In the genomic region with DNA sequence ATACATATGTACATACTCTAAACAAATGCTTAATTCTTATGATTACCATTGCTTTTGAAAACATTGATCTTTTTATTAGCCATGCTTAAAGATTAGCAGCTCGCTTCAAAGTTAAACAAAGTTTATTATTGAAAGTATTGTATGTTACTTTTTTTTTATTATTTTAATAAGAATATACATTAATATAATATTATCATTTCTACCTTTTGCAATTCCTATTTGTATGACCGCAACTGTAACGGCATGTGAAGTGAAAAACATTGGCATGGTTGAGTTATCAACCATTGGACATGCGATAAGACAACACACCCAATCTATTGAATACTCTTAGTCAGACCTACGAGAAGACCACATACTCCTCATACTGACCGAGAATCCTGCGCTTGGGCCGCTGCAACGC, we compare ENCODE assay signal across 4 fruit fly cellular contexts.
A peak's percentile ranks its signal among the peaks of the same experiment; 100 is the strongest.
TF ChIP-seq lines count a peak whose summit lies in the region.

No protein-coding gene starts in this region.

- TF ChIP-seq CTCF in whole organism, embryonic (GFP tag; optimal IDR thresholded peaks at IDR 0.05; lab: Kevin White, UChicago), result no peak

TF ChIP-seq in whole organism, adult, 20 proteins besides CTCF, POLR2A, EP300 and RAD21:
- no peak for TF ChIP-seq kay (GFP tag; lab: Kevin White, UChicago; ENCODE audit: borderline replicate concordance)
- peak; percentile 12 for TF ChIP-seq CG7101 (tag; optimal IDR thresholded peaks at IDR 0.05; lab: Kevin White, UChicago)
TF ChIP-seq in whole organism, adult: peak in this region for 1.

TF ChIP-seq in whole organism, embryonic, 481 proteins besides CTCF, POLR2A, EP300 and RAD21 (continues in another document):
- no peak for TF ChIP-seq zf30C (GFP tag; optimal IDR thresholded peaks at IDR 0.05; lab: Kevin White, UChicago)
- TF ChIP-seq inv (GFP tag; IDR thresholded peaks at IDR 0.05; lab: Robert Waterston, UW; ENCODE audit: partially characterized antibody), result no peak
- no peak for TF ChIP-seq CG10366 (GFP tag; IDR thresholded peaks at IDR 0.05; lab: Robert Waterston, UW)
- no peak for TF ChIP-seq CG10959 (GFP tag; IDR thresholded peaks at IDR 0.05; lab: Robert Waterston, UW)
- no peak for TF ChIP-seq CG10979 (tag; optimal IDR thresholded peaks at IDR 0.05; lab: Kevin White, UChicago)
- TF ChIP-seq pfk (GFP tag; optimal IDR thresholded peaks at IDR 0.05; lab: Kevin White, UChicago), result no peak
- peak; percentile 19 for TF ChIP-seq dmrt99B (tag; optimal IDR thresholded peaks at IDR 0.05; lab: Kevin White, UChicago)
- TF ChIP-seq Dfd (GFP tag; optimal IDR thresholded peaks at IDR 0.05; lab: Kevin White, UChicago), result no peak
- no peak for TF ChIP-seq crp (GFP tag; optimal IDR thresholded peaks at IDR 0.05; lab: Kevin White, UChicago)
- no peak for TF ChIP-seq CG15011 (GFP tag; optimal IDR thresholded peaks at IDR 0.05; lab: Kevin White, UChicago)
- TF ChIP-seq Bgb (GFP tag; IDR thresholded peaks at IDR 0.05; lab: Robert Waterston, UW; ENCODE audit: partially characterized antibody), result no peak
- no peak for TF ChIP-seq odd (GFP tag; optimal IDR thresholded peaks at IDR 0.05; lab: Kevin White, UChicago)
- no peak for TF ChIP-seq CG8281 (tag; optimal IDR thresholded peaks at IDR 0.05; lab: Kevin White, UChicago)
- TF ChIP-seq CG1792 (GFP tag; optimal IDR thresholded peaks at IDR 0.05; lab: Kevin White, UChicago), result no peak
- TF ChIP-seq CG18476 (GFP tag; optimal IDR thresholded peaks at IDR 0.05; lab: Kevin White, UChicago), result no peak
- no peak for TF ChIP-seq CG43689 (GFP tag; IDR thresholded peaks at IDR 0.05; lab: Robert Waterston, UW)
- TF ChIP-seq Oaz (GFP tag; IDR thresholded peaks at IDR 0.05; lab: Robert Waterston, UW), result no peak
- no peak for TF ChIP-seq CG3726 (GFP tag; IDR thresholded peaks at IDR 0.05; lab: Robert Waterston, UW)
- TF ChIP-seq CG3281 (GFP tag; optimal IDR thresholded peaks at IDR 0.05; lab: Kevin White, UChicago), result peak; percentile 37
- no peak for TF ChIP-seq jing (GFP tag; optimal IDR thresholded peaks at IDR 0.05; lab: Kevin White, UChicago)
- TF ChIP-seq tgo (GFP tag; IDR thresholded peaks at IDR 0.05; lab: Robert Waterston, UW), result no peak
- TF ChIP-seq Hey (tag; optimal IDR thresholded peaks at IDR 0.05; lab: Kevin White, UChicago), result no peak
- no peak for TF ChIP-seq fd64A (GFP tag; optimal IDR thresholded peaks at IDR 0.05; lab: Kevin White, UChicago)
- TF ChIP-seq CG8290 (GFP tag; optimal IDR thresholded peaks at IDR 0.05; lab: Kevin White, UChicago), result no peak
- no peak for TF ChIP-seq CG8290 (tag; optimal IDR thresholded peaks at IDR 0.05; lab: Kevin White, UChicago)
- no peak for TF ChIP-seq CG15601 (tag; optimal IDR thresholded peaks at IDR 0.05; lab: Kevin White, UChicago)
- TF ChIP-seq CG10267 (tag; optimal IDR thresholded peaks at IDR 0.05; lab: Kevin White, UChicago), result no peak
- TF ChIP-seq ewg (GFP tag; optimal IDR thresholded peaks at IDR 0.05; lab: Kevin White, UChicago), result no peak
- no peak for TF ChIP-seq CG10654 (GFP tag; optimal IDR thresholded peaks at IDR 0.05; lab: Kevin White, UChicago)

TF ChIP-seq in whole organism, prepupa, 60 proteins besides CTCF, POLR2A, EP300 and RAD21:
- TF ChIP-seq OdsH (GFP tag; optimal IDR thresholded peaks at IDR 0.05; lab: Kevin White, UChicago) (peak; percentile 8), CG10669 (GFP tag; optimal IDR thresholded peaks at IDR 0.05; lab: Kevin White, UChicago) (no peak), CG32006 (GFP tag; optimal IDR thresholded peaks at IDR 0.05; lab: Kevin White, UChicago) (peak; percentile 4), achi (GFP tag; optimal IDR thresholded peaks at IDR 0.05; lab: Kevin White, UChicago) (no peak), svp (GFP tag; lab: Kevin White, UChicago) (peak; percentile 70), CG16779 (tag; optimal IDR thresholded peaks at IDR 0.05; lab: Kevin White, UChicago) (no peak), CG11762 (GFP tag; optimal IDR thresholded peaks at IDR 0.05; lab: Kevin White, UChicago; ENCODE audit: insufficient read depth) (no peak), fkh (GFP tag; optimal IDR thresholded peaks at IDR 0.05; lab: Kevin White, UChicago) (no peak), CG8319 (GFP tag; optimal IDR thresholded peaks at IDR 0.05; lab: Kevin White, UChicago) (no peak)

TF ChIP-seq in whole organism, pupa, 21 proteins besides CTCF, POLR2A, EP300 and RAD21:
- TF ChIP-seq CG13204 (GFP tag; optimal IDR thresholded peaks at IDR 0.05; lab: Kevin White, UChicago) (no peak), CG17806 (tag; optimal IDR thresholded peaks at IDR 0.05; lab: Kevin White, UChicago) (peak; percentile 1), CG15710 (tag; optimal IDR thresholded peaks at IDR 0.05; lab: Kevin White, UChicago) (no peak), CG34367 (tag; optimal IDR thresholded peaks at IDR 0.05; lab: Kevin White, UChicago) (no peak), CG12605 (GFP tag; IDR thresholded peaks at IDR 0.05; lab: Robert Waterston, UW) (no peak), rn (GFP tag; IDR thresholded peaks at IDR 0.05; lab: Robert Waterston, UW) (no peak), CG8159 (tag; optimal IDR thresholded peaks at IDR 0.05; lab: Kevin White, UChicago) (no peak), CG10348 (GFP tag; IDR thresholded peaks at IDR 0.05; lab: Robert Waterston, UW) (no peak), Pif1B (GFP tag; optimal IDR thresholded peaks at IDR 0.05; lab: Kevin White, UChicago) (no peak), CG8301 (tag; optimal IDR thresholded peaks at IDR 0.05; lab: Kevin White, UChicago) (no peak), CG9948 (tag; optimal IDR thresholded peaks at IDR 0.05; lab: Kevin White, UChicago) (no peak), Snoo (tag; optimal IDR thresholded peaks at IDR 0.05; lab: Kevin White, UChicago) (no peak), CG14655 (GFP tag; optimal IDR thresholded peaks at IDR 0.05; lab: Kevin White, UChicago) (peak; percentile 3), Ets98B (GFP tag; IDR thresholded peaks at IDR 0.05; lab: Robert Waterston, UW) (no peak), fd96Ca (GFP tag; IDR thresholded peaks at IDR 0.05; lab: Robert Waterston, UW) (no peak)
